Worm (Caenorhabditis elegans) whole organism, L1 larva: ENCODE data around the gene T15H9.5.

ENCODE experiments used
- C16A3.4 ChIP-seq: fragments of 150-350 bp; optimal IDR thresholded peaks from 2 replicates; lab custom pipeline; 2014; ENCODE audit warnings: missing biosample characterization, missing genetic modification characterization
- F16B12.6 ChIP-seq: fragments of 150-350 bp; optimal IDR thresholded peaks from 2 replicates; lab custom pipeline; 2014; ENCODE audit warnings: missing biosample characterization, missing genetic modification characterization
- aha-1 ChIP-seq: fragments of 150-350 bp; optimal IDR thresholded peaks from 2 replicates; lab custom pipeline; 2014; ENCODE audit warnings: missing biosample characterization, missing genetic modification characterization
- alr-1 ChIP-seq: fragments of 200-800 bp; sonication (Bioruptor generic); optimal IDR thresholded peaks from 2 replicates; lab custom pipeline; 2018; ENCODE audit warnings: borderline replicate concordance, mild to moderate bottlenecking, missing genetic modification characterization, missing compliant biosample characterization
- ama-1 ChIP-seq: fragments of 150-350 bp; optimal IDR thresholded peaks from 2 replicates; lab custom pipeline; 2014
- ceh-8 ChIP-seq: fragments of 200-800 bp; sonication (Bioruptor generic); optimal IDR thresholded peaks from 2 replicates; lab custom pipeline; 2018; ENCODE audit warnings: mild to moderate bottlenecking, missing genetic modification characterization, moderate library complexity, missing compliant biosample characterization
- ceh-82 ChIP-seq, 3 experiments: fragments of 150-350 bp in 1 of 3; sonication (generic microtip) in 2 of 3; optimal IDR thresholded peaks; 2 replicates each; lab custom pipeline; 2014 to 2017; ENCODE audit warnings: missing biosample characterization in 3 of 3, missing genetic modification characterization in 3 of 3
- ceh-88 ChIP-seq: fragments of 200-800 bp; sonication (Bioruptor generic); IDR thresholded peaks from 2 replicates; pipeline ENCODE4 v1.3.6; 2022; ENCODE audit warnings: missing genetic modification characterization, missing compliant biosample characterization
- dpl-1 ChIP-seq, 3 experiments: fragments of 150-350 bp in 2 of 3; sonication (generic microtip) in 1 of 3; optimal IDR thresholded peaks; 2 replicates each; lab custom pipeline; 2014 to 2017; ENCODE audit warnings: missing biosample characterization in 3 of 3, missing genetic modification characterization in 3 of 3, missing genetic modification reagents in 3 of 3
- dsc-1 ChIP-seq: sonication (generic microtip); optimal IDR thresholded peaks from 2 replicates; lab custom pipeline; 2016; ENCODE audit warnings: mild to moderate bottlenecking, missing genetic modification characterization, missing compliant biosample characterization
- efl-1 ChIP-seq, 4 experiments: fragments of 150-350 bp; optimal IDR thresholded peaks in 3 of 4; peaks in 1 of 4; 1 replicate in 1 of 4; 2 replicates in 3 of 4; lab custom pipeline; 2014; ENCODE audit warnings: missing biosample characterization in 2 of 4, missing genetic modification characterization in 2 of 4, missing genetic modification reagents in 2 of 4
- efl-3 ChIP-seq: fragments of 200-800 bp; sonication (Bioruptor generic); optimal IDR thresholded peaks from 2 replicates; lab custom pipeline; 2018; ENCODE audit warnings: mild to moderate bottlenecking, missing genetic modification characterization, missing compliant biosample characterization
- egl-13 ChIP-seq: sonication (generic microtip); optimal IDR thresholded peaks from 2 replicates; lab custom pipeline; 2016; ENCODE audit warnings: missing genotype, missing genetic modification reagents, missing genetic modification characterization, missing compliant biosample characterization
- egl-27 ChIP-seq, 2 experiments: fragments of 150-350 bp in 1 of 2; sonication (generic microtip); optimal IDR thresholded peaks; 3 replicates each; lab custom pipeline; 2017 to 2018; ENCODE audit warnings: missing biosample characterization in 2 of 2, missing genetic modification characterization in 2 of 2, missing genetic modification reagents in 2 of 2
- elt-2 ChIP-seq: sonication (generic microtip); optimal IDR thresholded peaks from 2 replicates; lab custom pipeline; 2016; ENCODE audit warnings: missing genetic modification characterization, mild to moderate bottlenecking, inconsistent platforms, missing compliant biosample characterization, missing genetic modification reagents
- elt-3 ChIP-seq, 6 experiments: fragments of 150-350 bp in 1 of 6; sonication (generic microtip); optimal IDR thresholded peaks; 2 replicates each; lab custom pipeline; 2017 to 2018; ENCODE audit warnings: missing biosample characterization in 6 of 6, missing genetic modification characterization in 6 of 6, inconsistent platforms in 1 of 6
- ets-5 ChIP-seq: fragments of 200-800 bp; sonication (Bioruptor generic); IDR thresholded peaks from 2 replicates; pipeline ENCODE4 v1.3.6; 2022; ENCODE audit warnings: missing genetic modification characterization, missing compliant biosample characterization
- fkh-10 ChIP-seq: sonication (generic microtip); optimal IDR thresholded peaks from 2 replicates; lab custom pipeline; 2017; ENCODE audit warnings: missing biosample characterization, missing genetic modification reagents, missing genetic modification characterization
- fkh-8 ChIP-seq: sonication (generic microtip); optimal IDR thresholded peaks from 2 replicates; lab custom pipeline; 2016; ENCODE audit warnings: mild to moderate bottlenecking, missing genetic modification characterization, missing compliant biosample characterization
- fos-1 ChIP-seq: fragments of 150-350 bp; optimal IDR thresholded peaks from 2 replicates; lab custom pipeline; 2014; ENCODE audit warnings: missing biosample characterization, missing genetic modification characterization
- hlh-17 ChIP-seq: fragments of 200-800 bp; sonication (Bioruptor generic); optimal IDR thresholded peaks from 2 replicates; lab custom pipeline; 2018; ENCODE audit warnings: missing genetic modification characterization, mild to moderate bottlenecking, missing compliant biosample characterization, moderate library complexity, borderline replicate concordance
- hlh-4 ChIP-seq: sonication (generic microtip); optimal IDR thresholded peaks from 2 replicates; lab custom pipeline; 2016; ENCODE audit warnings: mild to moderate bottlenecking, missing genetic modification characterization, missing compliant biosample characterization
- hpl-2 ChIP-seq: fragments of 150-350 bp; optimal IDR thresholded peaks from 2 replicates; lab custom pipeline; 2014; ENCODE audit warnings: missing biosample characterization, missing genetic modification reagents, missing genetic modification characterization
- jun-1 ChIP-seq: fragments of 150-350 bp; optimal IDR thresholded peaks from 2 replicates; lab custom pipeline; 2014; ENCODE audit warnings: missing biosample characterization, missing genetic modification reagents, missing genetic modification characterization
- lin-13 ChIP-seq: fragments of 150-350 bp; optimal IDR thresholded peaks from 2 replicates; lab custom pipeline; 2014; ENCODE audit warnings: missing biosample characterization, missing genetic modification reagents, missing genetic modification characterization
- lin-15B ChIP-seq: fragments of 150-350 bp; sonication (generic microtip); optimal IDR thresholded peaks from 3 replicates; lab custom pipeline; 2014; ENCODE audit warnings: missing biosample characterization, missing genetic modification characterization
- mdl-1 ChIP-seq, 2 experiments: fragments of 150-350 bp; optimal IDR thresholded peaks; 2 replicates each; lab custom pipeline; 2014 to 2017; ENCODE audit warnings: missing biosample characterization in 2 of 2, missing genetic modification characterization in 2 of 2, inconsistent platforms in 1 of 2
- mef-2 ChIP-seq: fragments of 150-350 bp; optimal IDR thresholded peaks from 2 replicates; lab custom pipeline; 2014; ENCODE audit warnings: missing biosample characterization, missing genetic modification characterization
- mep-1 ChIP-seq: fragments of 150-350 bp; optimal IDR thresholded peaks from 2 replicates; lab custom pipeline; 2014; ENCODE audit warnings: missing biosample characterization, missing genetic modification characterization
- nhr-12 ChIP-seq: sonication (generic microtip); optimal IDR thresholded peaks from 2 replicates; lab custom pipeline; 2017; ENCODE audit warnings: missing biosample characterization, missing genetic modification characterization
- nhr-19 ChIP-seq: fragments of 200-800 bp; sonication (Bioruptor generic); conservative IDR thresholded peaks from 2 replicates; pipeline ENCODE4 v1.3.6; 2022; ENCODE audit warnings: missing genetic modification characterization, missing compliant biosample characterization
- nhr-20 ChIP-seq: sonication (generic microtip); optimal IDR thresholded peaks from 2 replicates; lab custom pipeline; 2016; ENCODE audit warnings: mild to moderate bottlenecking, missing genetic modification characterization, missing compliant biosample characterization
- nhr-237 ChIP-seq: fragments of 150-350 bp; optimal IDR thresholded peaks from 2 replicates; lab custom pipeline; 2014; ENCODE audit warnings: missing biosample characterization, missing genetic modification characterization
- nhr-28 ChIP-seq: fragments of 150-350 bp; optimal IDR thresholded peaks from 2 replicates; lab custom pipeline; 2014; ENCODE audit warnings: missing biosample characterization, missing genetic modification characterization
- nhr-47 ChIP-seq: sonication (generic microtip); optimal IDR thresholded peaks from 2 replicates; lab custom pipeline; 2016; ENCODE audit warnings: mild to moderate bottlenecking, missing genetic modification characterization, moderate library complexity, missing compliant biosample characterization
- nhr-76 ChIP-seq: sonication (generic microtip); optimal IDR thresholded peaks from 2 replicates; lab custom pipeline; 2017; ENCODE audit warnings: missing biosample characterization, missing genetic modification characterization
- nhr-84 ChIP-seq: sonication (generic microtip); optimal IDR thresholded peaks from 2 replicates; lab custom pipeline; 2017; ENCODE audit warnings: missing biosample characterization, missing genetic modification characterization
- nhr-85 ChIP-seq: sonication (generic microtip); peaks from one replicate; lab custom pipeline; 2016; ENCODE audit warnings: missing genetic modification characterization, inconsistent platforms, missing compliant biosample characterization
- pag-3 ChIP-seq: sonication (generic microtip); optimal IDR thresholded peaks from 2 replicates; lab custom pipeline; 2017; ENCODE audit warnings: missing genetic modification characterization, mild to moderate bottlenecking, missing compliant biosample characterization, antibody characterized with exemption, borderline replicate concordance; ENCODE audit not compliant: insufficient read depth
- pax-3 ChIP-seq: fragments of 200-800 bp; sonication (Bioruptor generic); optimal IDR thresholded peaks from 2 replicates; lab custom pipeline; 2018; ENCODE audit warnings: mild to moderate bottlenecking, missing genetic modification characterization, moderate library complexity, missing compliant biosample characterization
- pqm-1 ChIP-seq: sonication (generic microtip); optimal IDR thresholded peaks from 3 replicates; lab custom pipeline; 2017; ENCODE audit warnings: missing biosample characterization, missing genetic modification characterization
- rnt-1 ChIP-seq: sonication (generic microtip); optimal IDR thresholded peaks from 2 replicates; lab custom pipeline; 2016; ENCODE audit warnings: mild to moderate bottlenecking, missing genetic modification characterization, moderate library complexity, missing compliant biosample characterization
- skn-1 ChIP-seq: fragments of 150-350 bp; optimal IDR thresholded peaks from 2 replicates; lab custom pipeline; 2014; ENCODE audit warnings: missing biosample characterization, missing genetic modification characterization
- snpc-4 ChIP-seq: fragments of 150-350 bp; optimal IDR thresholded peaks from 2 replicates; lab custom pipeline; 2014; ENCODE audit warnings: missing biosample characterization, missing genetic modification characterization
- sox-4 ChIP-seq: sonication (generic microtip); optimal IDR thresholded peaks from 2 replicates; lab custom pipeline; 2016; ENCODE audit warnings: missing genetic modification characterization, missing compliant biosample characterization
- swsn-7 ChIP-seq: sonication (generic microtip); optimal IDR thresholded peaks from 2 replicates; lab custom pipeline; 2016; ENCODE audit warnings: missing genetic modification characterization, missing compliant biosample characterization
- tbx-2 ChIP-seq: sonication (generic microtip); optimal IDR thresholded peaks from 2 replicates; lab custom pipeline; 2016; ENCODE audit warnings: missing genetic modification characterization, missing compliant biosample characterization
- tlp-1 ChIP-seq: fragments of 150-350 bp; optimal IDR thresholded peaks from 2 replicates; lab custom pipeline; 2014; ENCODE audit warnings: missing biosample characterization, missing genetic modification characterization
- unc-130 ChIP-seq: fragments of 150-350 bp; optimal IDR thresholded peaks from 2 replicates; lab custom pipeline; 2017; ENCODE audit warnings: missing biosample characterization, missing genetic modification characterization, inconsistent platforms
- unc-62 ChIP-seq: fragments of 150-350 bp; optimal IDR thresholded peaks from 2 replicates; lab custom pipeline; 2014; ENCODE audit warnings: missing biosample characterization, missing genetic modification reagents, missing genetic modification characterization
- vab-15 ChIP-seq: sonication (generic microtip); optimal IDR thresholded peaks from 2 replicates; lab custom pipeline; 2017; ENCODE audit warnings: missing genotype, mild to moderate bottlenecking, missing genetic modification characterization, missing compliant biosample characterization
- xbp-1 ChIP-seq: sonication (generic microtip); optimal IDR thresholded peaks from 2 replicates; lab custom pipeline; 2016; ENCODE audit warnings: missing genetic modification characterization, missing compliant biosample characterization
- zag-1 ChIP-seq: fragments of 150-350 bp; optimal IDR thresholded peaks from 2 replicates; lab custom pipeline; 2014; ENCODE audit warnings: missing biosample characterization, missing genetic modification characterization

T15H9.5 gene

DNA sequence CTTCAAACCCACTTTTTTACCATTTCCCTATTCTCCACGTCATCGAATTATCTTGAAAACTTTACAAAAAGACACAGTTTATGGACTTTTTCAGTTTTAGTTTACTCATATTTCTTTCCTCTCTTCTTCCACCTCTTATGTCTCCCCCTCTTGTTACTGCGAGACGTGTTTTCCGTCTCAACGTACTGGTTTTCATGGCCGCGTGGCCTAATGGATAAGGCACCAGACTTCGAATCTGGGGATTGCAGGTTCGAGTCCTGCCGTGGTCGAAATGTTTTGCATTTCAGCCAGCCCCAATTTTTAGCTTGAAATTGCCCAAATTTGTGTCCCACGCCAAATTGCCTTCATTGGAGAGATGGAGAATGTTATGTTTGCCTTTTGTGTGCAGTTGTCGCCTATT lies 45.2 kb downstream of the T15H9.5 start:
- TF ChIP-seq nhr-19 (GFP tag; lab: Robert Waterston, UW) (0 out of 2 replicates have a peak, but pooled peaks have one; percentile 25), mdl-1 (tag; optimal IDR thresholded peaks at IDR 0.05; lab: Kevin White, UChicago) (peak in 1 of 2 experiments; percentile 13), efl-3 (GFP tag; lab: Kevin White, UChicago) (no peak), nhr-237 (tag; lab: Kevin White, UChicago) (no peak), jun-1 (peak; percentile 6), hlh-17 (GFP tag; lab: Kevin White, UChicago) (no peak), swsn-7 (tag; lab: Kevin White, UChicago) (peak; percentile 26), efl-1 (optimal IDR thresholded peaks at IDR 0.05; lab: Kevin White, UChicago) (peak; percentile 21 to 28), efl-1 (GFP tag; optimal IDR thresholded peaks at IDR 0.05 in 1 of 2; lab: Kevin White, UChicago) (peak; percentile 4 to 95), nhr-20 (tag; lab: Kevin White, UChicago) (peak; percentile 46), pqm-1 (tag; lab: Kevin White, UChicago) (no peak), egl-13 (tag; lab: Kevin White, UChicago) (no peak), ceh-8 (no peak), ceh-82 (tag; optimal IDR thresholded peaks at IDR 0.05; lab: Kevin White, UChicago) (peak in 1 of 3 experiments; percentile 12), fkh-10 (GFP tag; lab: Kevin White, UChicago) (no peak), pag-3 (no peak), nhr-12 (tag; lab: Kevin White, UChicago) (no peak), nhr-84 (tag; lab: Kevin White, UChicago) (no peak), ceh-88 (GFP tag; lab: Robert Waterston, UW) (no peak), zag-1 (no peak), egl-27 (tag; optimal IDR thresholded peaks at IDR 0.05; lab: Kevin White, UChicago) (no peak), snpc-4 (tag; lab: Kevin White, UChicago) (no peak), F16B12.6 (tag; lab: Kevin White, UChicago) (no peak), fos-1 (tag; lab: Kevin White, UChicago) (no peak), tbx-2 (tag; lab: Kevin White, UChicago) (no peak), mef-2 (tag; lab: Kevin White, UChicago) (no peak), dpl-1 (GFP tag; optimal IDR thresholded peaks at IDR 0.05; lab: Kevin White, UChicago) (peak in 2 of 3 experiments; percentile 6 to 27), aha-1 (tag; lab: Kevin White, UChicago) (no peak), lin-15B (no peak), skn-1 (no peak), dsc-1 (peak; percentile 23), sox-4 (tag; lab: Kevin White, UChicago) (no peak), C16A3.4 (tag; lab: Kevin White, UChicago) (peak; percentile 61), mep-1 (peak; percentile 36), nhr-85 (tag; lab: Kevin White, UChicago) (peak; percentile 86), hpl-2 (GFP tag; lab: Kevin White, UChicago) (no peak), elt-2 (tag; lab: Kevin White, UChicago) (no peak), nhr-47 (peak; percentile 49), vab-15 (no peak), tlp-1 (tag; lab: Kevin White, UChicago) (no peak), pax-3 (tag; lab: Kevin White, UChicago) (no peak), rnt-1 (tag; lab: Kevin White, UChicago) (peak; percentile 56), lin-13 (GFP tag; lab: Kevin White, UChicago) (peak; percentile 7), elt-3 (tag; optimal IDR thresholded peaks at IDR 0.05; lab: Kevin White, UChicago) (peak in 1 of 6 experiments; percentile 17), unc-62 (no peak), unc-130 (tag; lab: Kevin White, UChicago) (peak; percentile 12), nhr-76 (no peak), xbp-1 (tag; lab: Kevin White, UChicago) (peak; percentile 25), ets-5 (GFP tag; lab: Robert Waterston, UW) (no peak), alr-1 (tag; lab: Kevin White, UChicago) (no peak), ama-1 (no peak), nhr-28 (no peak), hlh-4 (tag; lab: Kevin White, UChicago) (no peak), fkh-8 (tag; lab: Kevin White, UChicago) (peak; percentile 54)
